Worm (Caenorhabditis elegans) whole organism, L4 larva: Measurements from ENCODE around the gene F49C12.12.
"Not testable (repeated sequence)": the region's sequence is repeated elsewhere in the genome, so short reads cannot be mapped to it uniquely, and the experiment has no call there.

Experiments
- F10B5.3 ChIP-seq: sonication (generic microtip); optimal IDR thresholded peaks from 2 replicates; lab custom pipeline; 2016; ENCODE audit warnings: mild to moderate bottlenecking, missing genetic modification characterization, missing compliant biosample characterization
- F37D6.2 ChIP-seq: sonication (generic microtip); optimal IDR thresholded peaks from 2 replicates; lab custom pipeline; 2016; ENCODE audit warnings: mild to moderate bottlenecking, missing genetic modification characterization, missing compliant biosample characterization
- F49E8.2 ChIP-seq: sonication (generic microtip); optimal IDR thresholded peaks from 2 replicates; lab custom pipeline; 2016; ENCODE audit warnings: missing compliant biosample characterization, mild to moderate bottlenecking, missing genetic modification characterization, borderline replicate concordance
- T20F7.1 ChIP-seq: fragments of 200-800 bp; sonication (Bioruptor generic); optimal IDR thresholded peaks from 2 replicates; lab custom pipeline; 2018; ENCODE audit warnings: mild to moderate bottlenecking, missing genetic modification characterization, missing compliant biosample characterization
- aha-1 ChIP-seq: fragments of 150-350 bp; peaks from one replicate; lab custom pipeline; 2014; ENCODE audit warnings: missing biosample characterization, missing genetic modification characterization
- aly-2 ChIP-seq: sonication (generic microtip); optimal IDR thresholded peaks from 2 replicates; lab custom pipeline; 2018; ENCODE audit warnings: missing biosample characterization, missing genetic modification characterization
- ama-1 ChIP-seq: fragments of 150-350 bp; optimal IDR thresholded peaks from 2 replicates; lab custom pipeline; 2014; ENCODE audit warnings: inconsistent platforms, mixed read lengths
- arid-1 ChIP-seq: fragments of 200-800 bp; sonication (Bioruptor generic); conservative IDR thresholded peaks from 2 replicates; pipeline ENCODE4 v1.3.6; 2022; ENCODE audit warnings: missing genetic modification reagents, missing genetic modification characterization, missing compliant biosample characterization
- attf-4 ChIP-seq: sonication (generic microtip); optimal IDR thresholded peaks from 3 replicates; lab custom pipeline; 2017; ENCODE audit warnings: missing biosample characterization, missing genetic modification characterization
- ceh-20 ChIP-seq: fragments of 200-800 bp; sonication (Bioruptor generic); IDR thresholded peaks from 2 replicates; pipeline ENCODE4 v1.3.6; 2022; ENCODE audit warnings: missing genetic modification reagents, missing genetic modification characterization, missing compliant biosample characterization
- ceh-28 ChIP-seq: fragments of 150-350 bp; optimal IDR thresholded peaks from 2 replicates; lab custom pipeline; 2014; ENCODE audit warnings: missing biosample characterization, missing genetic modification reagents, missing genetic modification characterization
- ctbp-1 ChIP-seq: fragments of 200-800 bp; sonication (Bioruptor generic); IDR thresholded peaks from 2 replicates; pipeline ENCODE4 v1.3.6; 2022; ENCODE audit warnings: missing genetic modification reagents, missing genetic modification characterization, missing compliant biosample characterization
- daf-16 ChIP-seq, 3 experiments: sonication (generic microtip); optimal IDR thresholded peaks; 2 replicates each; lab custom pipeline; 2016 to 2017; ENCODE audit warnings: missing genetic modification characterization in 3 of 3, missing genetic modification reagents in 3 of 3, mild to moderate bottlenecking in 2 of 3, missing compliant biosample characterization in 2 of 3, missing biosample characterization in 1 of 3, moderate library complexity in 1 of 3
- daf-19 ChIP-seq: fragments of 200-800 bp; sonication (Bioruptor generic); conservative IDR thresholded peaks from 2 replicates; pipeline ENCODE4 v1.3.6; 2022; ENCODE audit warnings: missing genetic modification characterization, missing compliant biosample characterization
- daf-8 ChIP-seq: fragments of 200-800 bp; sonication (Bioruptor generic); IDR thresholded peaks from 2 replicates; pipeline ENCODE4 v1.3.6; 2022; ENCODE audit warnings: missing genetic modification characterization, missing compliant biosample characterization
- dmd-8 ChIP-seq: fragments of 200-800 bp; sonication (Bioruptor generic); IDR thresholded peaks from 2 replicates; pipeline ENCODE4 v1.3.6; 2022; ENCODE audit warnings: missing genetic modification characterization, missing compliant biosample characterization
- egl-27 ChIP-seq: sonication (generic microtip); optimal IDR thresholded peaks from 3 replicates; lab custom pipeline; 2017; ENCODE audit warnings: missing biosample characterization, missing genetic modification reagents, missing genetic modification characterization
- egl-43 ChIP-seq: fragments of 200-800 bp; sonication (Bioruptor generic); IDR thresholded peaks from 2 replicates; pipeline ENCODE4 v1.3.6; 2022; ENCODE audit warnings: missing genetic modification reagents, missing genetic modification characterization, missing compliant biosample characterization
- fos-1 ChIP-seq: fragments of 150-350 bp; optimal IDR thresholded peaks from 2 replicates; lab custom pipeline; 2014; ENCODE audit warnings: missing biosample characterization, missing genetic modification characterization
- gei-8 ChIP-seq: fragments of 200-800 bp; sonication (Bioruptor generic); optimal IDR thresholded peaks from 2 replicates; lab custom pipeline; 2018; ENCODE audit warnings: mild to moderate bottlenecking, missing genetic modification characterization, missing compliant biosample characterization
- lin-13 ChIP-seq: fragments of 150-350 bp; optimal IDR thresholded peaks from 2 replicates; lab custom pipeline; 2014; ENCODE audit warnings: missing biosample characterization, missing genetic modification reagents, missing genetic modification characterization
- lin-38 ChIP-seq: fragments of 200-800 bp; sonication (Bioruptor generic); IDR thresholded peaks from 2 replicates; pipeline ENCODE4 v1.3.6; 2022; ENCODE audit warnings: missing genetic modification reagents, missing genetic modification characterization, missing compliant biosample characterization
- lir-3 ChIP-seq: sonication (generic microtip); optimal IDR thresholded peaks from 2 replicates; lab custom pipeline; 2016; ENCODE audit warnings: mild to moderate bottlenecking, missing genetic modification characterization, missing compliant biosample characterization
- madf-9 ChIP-seq: fragments of 200-800 bp; sonication (Bioruptor generic); conservative IDR thresholded peaks from 2 replicates; pipeline ENCODE4 v1.3.6; 2022; ENCODE audit warnings: missing genetic modification reagents, missing genetic modification characterization, missing compliant biosample characterization
- mdl-1 ChIP-seq, 2 experiments: fragments of 150-350 bp in 1 of 2; sonication (generic microtip) in 1 of 2; optimal IDR thresholded peaks; 2 replicates each; lab custom pipeline; 2014 to 2017; ENCODE audit warnings: missing biosample characterization in 2 of 2, missing genetic modification characterization in 2 of 2
- mes-2 ChIP-seq: sonication (generic microtip); optimal IDR thresholded peaks from 2 replicates; lab custom pipeline; 2016; ENCODE audit warnings: missing genotype, mild to moderate bottlenecking, missing genetic modification characterization, missing compliant biosample characterization; ENCODE audit not compliant: poor library complexity, severe bottlenecking
- mxl-3 ChIP-seq: fragments of 200-800 bp; sonication (Bioruptor generic); optimal IDR thresholded peaks from 2 replicates; lab custom pipeline; 2018; ENCODE audit warnings: mild to moderate bottlenecking, missing genetic modification characterization, missing compliant biosample characterization
- nhr-6 ChIP-seq: fragments of 150-350 bp; optimal IDR thresholded peaks from 2 replicates; lab custom pipeline; 2014; ENCODE audit warnings: missing biosample characterization, missing genetic modification characterization
- pha-4 ChIP-seq, 2 experiments: fragments of 150-350 bp in 1 of 2; fragments of 200-800 bp in 1 of 2; sonication (Bioruptor generic) in 1 of 2; IDR thresholded peaks in 1 of 2; optimal IDR thresholded peaks in 1 of 2; 2 replicates each; pipeline versions ENCODE4 v1.3.6 to Lab custom; 2014 to 2022; ENCODE audit warnings: missing genetic modification characterization in 2 of 2, missing genetic modification reagents in 2 of 2, missing biosample characterization in 1 of 2, missing compliant biosample characterization in 1 of 2
- php-3 ChIP-seq: fragments of 200-800 bp; sonication (Bioruptor generic); IDR thresholded peaks from 2 replicates; pipeline ENCODE4 v1.3.6; 2022; ENCODE audit warnings: missing genetic modification reagents, missing genetic modification characterization, missing compliant biosample characterization
- saeg-2 ChIP-seq: fragments of 200-800 bp; sonication (Bioruptor generic); IDR thresholded peaks from 2 replicates; pipeline ENCODE4 v1.3.6; 2022; ENCODE audit warnings: missing genetic modification reagents, missing genetic modification characterization, missing compliant biosample characterization
- snpc-4 ChIP-seq: fragments of 150-350 bp; optimal IDR thresholded peaks from 2 replicates; lab custom pipeline; 2014; ENCODE audit warnings: missing biosample characterization, missing genetic modification characterization
- spr-1 ChIP-seq: sonication (generic microtip); optimal IDR thresholded peaks from 2 replicates; lab custom pipeline; 2016; ENCODE audit warnings: mild to moderate bottlenecking, missing genetic modification characterization, missing compliant biosample characterization
- tag-97 ChIP-seq: fragments of 200-800 bp; sonication (Bioruptor generic); IDR thresholded peaks from 2 replicates; pipeline ENCODE4 v1.3.6; 2022; ENCODE audit warnings: missing genetic modification characterization, missing compliant biosample characterization
- unc-130 ChIP-seq: sonication (generic microtip); optimal IDR thresholded peaks from 2 replicates; lab custom pipeline; 2016; ENCODE audit warnings: missing genetic modification reagents, missing genetic modification characterization, missing compliant biosample characterization
- unc-62 ChIP-seq, 3 experiments: fragments of 150-350 bp in 1 of 3; sonication (generic microtip); optimal IDR thresholded peaks in 2 of 3; peaks in 1 of 3; 1 replicate in 1 of 3; 2 replicates in 2 of 3; lab custom pipeline; 2014 to 2017; ENCODE audit warnings: missing biosample characterization in 3 of 3, missing genetic modification characterization in 3 of 3, missing genetic modification reagents in 3 of 3, missing genotype in 1 of 3
- ztf-7 ChIP-seq: fragments of 150-350 bp; optimal IDR thresholded peaks from 2 replicates; lab custom pipeline; 2014; ENCODE audit warnings: missing biosample characterization, missing genetic modification characterization

Gene F49C12.12

DNA sequence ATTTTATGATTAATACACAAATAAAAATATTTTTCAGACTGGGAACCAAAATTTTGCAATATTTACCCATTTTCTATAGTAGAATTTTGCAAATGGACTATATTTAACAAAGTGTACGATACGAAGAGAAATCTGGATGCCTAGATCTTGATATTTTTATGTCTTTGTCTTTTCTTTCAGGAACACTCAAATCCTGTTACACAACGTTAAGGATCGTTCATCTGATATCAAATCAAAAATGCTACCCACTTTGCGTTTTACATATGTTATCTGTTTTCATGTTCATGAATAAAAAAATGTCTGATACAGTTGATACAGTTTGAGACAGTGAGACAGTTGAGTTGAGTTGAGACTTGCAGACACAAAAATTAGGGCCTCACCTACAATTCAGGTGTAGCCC, 24.6 kb downstream of the F49C12.12 start, which contains the start of gene F49C12.1:
Gene F49C12.1, minus strand, starts transcription at position 70 of the 400 bp plus-strand sequence.
- TF ChIP-seq dmd-8 (GFP tag; lab: Robert Waterston, UW): no peak
- no peak for TF ChIP-seq daf-16 (GFP tag; optimal IDR thresholded peaks at IDR 0.05; lab: Kevin White, UChicago)
- no peak for TF ChIP-seq daf-16 (tag; optimal IDR thresholded peaks at IDR 0.05; lab: Kevin White, UChicago)
- TF ChIP-seq mxl-3: no peak
- no peak for TF ChIP-seq unc-130
- no peak for TF ChIP-seq fos-1 (tag; lab: Kevin White, UChicago)
- TF ChIP-seq tag-97 (GFP tag; lab: Robert Waterston, UW): no peak
- no peak for TF ChIP-seq ztf-7
- TF ChIP-seq F49E8.2 (tag; lab: Kevin White, UChicago): no peak
- no peak for TF ChIP-seq lin-38 (GFP tag; lab: Robert Waterston, UW)
- TF ChIP-seq ceh-20 (GFP tag; lab: Robert Waterston, UW): no peak
- no peak for TF ChIP-seq mdl-1 (tag; optimal IDR thresholded peaks at IDR 0.05; lab: Kevin White, UChicago)
- TF ChIP-seq saeg-2 (GFP tag; lab: Robert Waterston, UW): no peak
- no peak for TF ChIP-seq attf-4 (tag; lab: Kevin White, UChicago)
- TF ChIP-seq F37D6.2 (tag; lab: Kevin White, UChicago): no peak
- no peak for TF ChIP-seq daf-8 (GFP tag; lab: Robert Waterston, UW)
- peak; percentile 51 for TF ChIP-seq aha-1 (tag; lab: Kevin White, UChicago)
- TF ChIP-seq unc-62 (GFP tag; optimal IDR thresholded peaks at IDR 0.05 in 1 of 2; lab: Kevin White, UChicago): peak in 1 of 2 experiments; percentile 65
- no peak for TF ChIP-seq unc-62 (tag; optimal IDR thresholded peaks at IDR 0.05; lab: Kevin White, UChicago)

DNA sequence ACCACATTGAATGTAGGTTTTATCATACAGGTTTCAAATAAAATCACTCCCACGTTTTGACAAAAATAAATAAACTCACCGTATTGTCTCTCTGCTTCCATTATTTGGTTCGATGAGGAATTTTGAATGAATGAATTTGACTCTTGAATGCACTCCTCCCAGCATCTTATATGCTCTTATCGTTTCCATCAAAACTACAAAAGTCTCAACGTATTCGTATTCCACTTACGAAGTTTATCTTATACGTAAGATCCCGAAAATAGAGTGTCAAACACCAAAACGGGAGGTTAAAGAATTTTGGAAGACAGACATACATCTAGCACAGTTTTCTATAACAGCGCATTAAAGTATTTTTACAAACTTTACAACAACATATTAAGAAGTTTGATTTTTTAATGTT, 27.1 kb downstream of the F49C12.12 start, which contains the start of gene nhr-264:
Gene nhr-264, minus strand, starts transcription at position 101 of the 400 bp plus-strand sequence.
- not testable (repeated sequence) for TF ChIP-seq ama-1; mes-2 (tag; lab: Kevin White, UChicago); egl-43 (GFP tag; lab: Robert Waterston, UW)

DNA sequence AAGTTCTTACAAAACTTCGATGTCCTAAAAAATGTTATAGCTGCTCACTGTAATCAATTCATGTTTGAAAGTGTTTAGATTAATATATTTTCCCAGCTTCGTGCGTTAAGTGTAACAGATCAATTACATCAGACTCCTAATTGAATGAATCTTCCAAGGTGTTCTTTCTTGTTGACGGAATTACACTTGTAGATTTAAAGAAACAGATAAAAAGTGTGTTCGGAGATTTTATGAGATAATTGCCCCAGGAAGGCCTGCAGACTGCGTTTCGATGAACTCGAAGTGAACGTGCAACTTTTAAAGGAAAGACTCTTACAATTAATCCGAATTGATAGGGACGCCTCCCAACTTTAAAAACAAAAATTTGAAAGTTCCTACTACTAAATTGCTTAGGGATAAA, 31.3 kb downstream of the F49C12.12 start:
- no peak for TF ChIP-seq lin-38 (GFP tag; lab: Robert Waterston, UW)
- TF ChIP-seq php-3 (GFP tag; lab: Robert Waterston, UW): no peak
- no peak for TF ChIP-seq aly-2 (tag; lab: Kevin White, UChicago)
- TF ChIP-seq fos-1 (tag; lab: Kevin White, UChicago): no peak
- no peak for TF ChIP-seq daf-19 (GFP tag; lab: Robert Waterston, UW)
- TF ChIP-seq nhr-6: no peak
- no peak for TF ChIP-seq F10B5.3 (tag; lab: Kevin White, UChicago)
- no peak for TF ChIP-seq spr-1 (tag; lab: Kevin White, UChicago)
- no peak for TF ChIP-seq egl-27 (tag; lab: Kevin White, UChicago)
- no peak for TF ChIP-seq gei-8 (GFP tag; lab: Kevin White, UChicago)
- TF ChIP-seq lir-3 (tag; lab: Kevin White, UChicago): no peak
- TF ChIP-seq arid-1: no peak
- no peak for TF ChIP-seq egl-43 (GFP tag; lab: Robert Waterston, UW)
- TF ChIP-seq snpc-4: no peak
- no peak for TF ChIP-seq ceh-28
- no peak for TF ChIP-seq pha-4 (GFP tag; IDR thresholded peaks at IDR 0.05; lab: Robert Waterston, UW)
- no peak for TF ChIP-seq pha-4 (tag; optimal IDR thresholded peaks at IDR 0.05; lab: Kevin White, UChicago)
- TF ChIP-seq T20F7.1: no peak

DNA sequence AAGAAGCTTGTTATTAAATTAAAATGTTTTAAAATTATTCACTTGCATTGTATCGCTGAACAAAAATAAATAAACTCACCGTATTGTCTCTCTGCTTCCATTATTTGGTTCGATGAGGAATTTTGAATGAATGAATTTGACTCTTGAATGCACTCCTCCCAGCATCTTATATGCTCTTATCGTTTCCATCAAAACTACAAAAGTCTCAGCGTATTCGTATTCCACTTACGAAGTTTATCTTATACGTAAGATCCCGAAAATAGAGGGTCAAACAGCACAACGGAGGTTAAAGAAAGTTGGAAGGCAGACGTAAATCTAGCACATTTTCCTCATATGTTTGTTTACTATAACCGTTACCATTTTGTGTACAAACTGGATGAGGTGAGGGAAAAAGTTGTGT, 34.6 kb downstream of the F49C12.12 start, which contains the start of gene nhr-267:
Gene nhr-267, minus strand, starts transcription at position 101 of the 400 bp plus-strand sequence.
- TF ChIP-seq lin-13 (GFP tag; lab: Kevin White, UChicago); ctbp-1 (GFP tag; lab: Robert Waterston, UW); madf-9 (GFP tag; lab: Robert Waterston, UW): not testable (repeated sequence)
- TF ChIP-seq, all 104 proteins: peak for 0; not testable (repeated sequence) for 104
